Worm (Caenorhabditis elegans): Measurements from ENCODE around the gene vpat-1.

DNA sequence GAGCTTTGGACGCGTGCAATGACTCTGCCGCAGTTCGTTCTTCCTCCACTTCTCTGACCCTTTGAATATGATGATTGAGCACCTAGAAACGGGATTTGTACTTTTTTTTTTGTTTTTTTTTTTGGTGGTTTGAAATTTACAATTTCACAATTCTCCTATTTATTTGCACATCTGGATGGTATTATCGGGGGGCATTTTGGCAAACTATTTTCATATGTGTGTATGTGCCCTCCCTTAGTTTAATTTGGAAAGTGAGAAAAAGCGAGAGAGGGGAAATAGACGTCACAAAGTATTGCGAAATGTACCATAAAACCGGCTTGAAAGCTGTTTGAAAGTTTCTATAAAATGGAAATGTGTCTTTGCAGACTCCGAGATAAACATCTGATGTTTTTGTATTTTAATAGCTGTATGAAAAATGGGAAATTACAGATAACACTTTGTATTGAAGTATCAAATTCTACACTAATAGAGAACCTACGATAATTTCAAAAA is 40.4 kb upstream of the vpat-1 start:
- no peak for TF ChIP-seq W03F9.2 (tag; optimal IDR thresholded peaks at IDR 0.05)
- TF ChIP-seq him-1 (tag; optimal IDR thresholded peaks at IDR 0.05): peak; percentile 17
- TF ChIP-seq dao-5 (tag; optimal IDR thresholded peaks at IDR 0.05): no peak

Measured in whole organism, L4/young adult.